Worm (Caenorhabditis elegans) whole organism, late embryonic: ENCODE results near the gene nas-19.

Experiments used
- ama-1 ChIP-seq: fragments of 150-350 bp; optimal IDR thresholded peaks from 2 replicates; lab custom pipeline; 2014
- elt-4 ChIP-seq: sonication (generic microtip); optimal IDR thresholded peaks from 2 replicates; lab custom pipeline; 2016; ENCODE audit warnings: missing genetic modification characterization, missing compliant biosample characterization
- fkh-10 ChIP-seq: fragments of 150-350 bp; optimal IDR thresholded peaks from 2 replicates; lab custom pipeline; 2014; ENCODE audit warnings: missing biosample characterization, missing genetic modification reagents, missing genetic modification characterization
- unc-3 ChIP-seq, 2 experiments: fragments of 200-800 bp in 1 of 2; sonication (Bioruptor generic) in 1 of 2; sonication (generic microtip) in 1 of 2; conservative IDR thresholded peaks in 1 of 2; optimal IDR thresholded peaks in 1 of 2; 2 replicates each; pipeline versions ENCODE4 v1.3.6 to Lab custom; 2016 to 2022; ENCODE audit warnings: missing compliant biosample characterization in 2 of 2, missing genetic modification characterization in 2 of 2, missing genetic modification reagents in 1 of 2

- TF ChIP-seq ama-1 (lab: Kevin White, UChicago) (no peak), unc-3 (GFP tag; conservative IDR thresholded peaks at IDR 0.05; lab: Robert Waterston, UW) (no peak), unc-3 (tag; optimal IDR thresholded peaks at IDR 0.05; lab: Kevin White, UChicago) (no peak), elt-4 (tag; lab: Kevin White, UChicago) (no peak), fkh-10 (GFP tag; lab: Kevin White, UChicago) (no peak)
Measured at ce11 chrV:11403702-11404101, 1.2 kb upstream of the nas-19 start.
